Worm (Caenorhabditis elegans) whole organism, L2 larva: ENCODE measurements around the gene dolk-1.

Experiments used
- ZK546.5 ChIP-seq: sonication (generic microtip); optimal IDR thresholded peaks from 2 replicates; lab custom pipeline; 2017; ENCODE audit warnings: missing biosample characterization, missing genetic modification characterization
- blmp-1 ChIP-seq: sonication (generic microtip); optimal IDR thresholded peaks from 2 replicates; lab custom pipeline; 2017; ENCODE audit warnings: missing genetic modification characterization, mild to moderate bottlenecking, missing compliant biosample characterization, antibody characterized with exemption, moderate library complexity; ENCODE audit not compliant: insufficient read depth
- lsy-2 ChIP-seq, 2 experiments: fragments of 150-350 bp in 1 of 2; sonication (generic microtip) in 1 of 2; optimal IDR thresholded peaks; 2 replicates each; lab custom pipeline; 2014 to 2017; ENCODE audit warnings: missing biosample characterization in 2 of 2, missing genetic modification characterization in 2 of 2
- mdl-1 ChIP-seq, 2 experiments: fragments of 150-350 bp in 1 of 2; sonication (generic microtip) in 1 of 2; optimal IDR thresholded peaks; 2 replicates each; lab custom pipeline; 2017; ENCODE audit warnings: missing biosample characterization in 2 of 2, missing genetic modification characterization in 2 of 2
- snpc-4 ChIP-seq: fragments of 150-350 bp; optimal IDR thresholded peaks from 2 replicates; lab custom pipeline; 2014; ENCODE audit warnings: missing biosample characterization, missing genetic modification characterization
- ztf-11 ChIP-seq: sonication (generic microtip); optimal IDR thresholded peaks from 2 replicates; lab custom pipeline; 2017; ENCODE audit warnings: missing biosample characterization, missing genetic modification characterization

- no peak for TF ChIP-seq ZK546.5
- no peak for TF ChIP-seq blmp-1 (tag; lab: Kevin White, UChicago)
- no peak for TF ChIP-seq snpc-4 (tag; lab: Kevin White, UChicago)
- TF ChIP-seq mdl-1 (tag; optimal IDR thresholded peaks at IDR 0.05; lab: Kevin White, UChicago): no peak
- TF ChIP-seq lsy-2 (tag; optimal IDR thresholded peaks at IDR 0.05; lab: Kevin White, UChicago): no peak
- TF ChIP-seq ztf-11: no peak
Observed at ce11 chrIII:11960080-11960479, 26.6 kb upstream of the dolk-1 start, which contains the start of gene top-3.
